Fruit fly (Drosophila melanogaster): ENCODE measurements around the gene srw.

dm6 chr3L:4292120-4292697 is 8.9 kb upstream of the srw start, which contains the start of the genes CG15012 and Fdx2:
- TF ChIP-seq dsx (GFP tag; optimal IDR thresholded peaks at IDR 0.05; ENCODE audit: poor library complexity, severe bottlenecking) (no peak), CG15336 (GFP tag; IDR thresholded peaks at IDR 0.05) (no peak), CG32006 (GFP tag; optimal IDR thresholded peaks at IDR 0.05) (no peak), Blimp-1 (GFP tag; optimal IDR thresholded peaks at IDR 0.05) (no peak), Sox102F (GFP tag; optimal IDR thresholded peaks at IDR 0.05) (no peak), CG3919 (GFP tag; optimal IDR thresholded peaks at IDR 0.05) (no peak), CG34406 (GFP tag; optimal IDR thresholded peaks at IDR 0.05) (no peak), Hr39 (GFP tag; optimal IDR thresholded peaks at IDR 0.05) (peak; percentile 35), spab (GFP tag; optimal IDR thresholded peaks at IDR 0.05) (no peak), OdsH (GFP tag; optimal IDR thresholded peaks at IDR 0.05) (no peak), Ets21C (GFP tag; optimal IDR thresholded peaks at IDR 0.05) (no peak), CG6808 (GFP tag; optimal IDR thresholded peaks at IDR 0.05) (no peak)
